Worm (Caenorhabditis elegans): ENCODE results near the gene hsd-3.
A peak's percentile ranks its signal among the peaks of the same experiment; 100 is the strongest.

DNA sequence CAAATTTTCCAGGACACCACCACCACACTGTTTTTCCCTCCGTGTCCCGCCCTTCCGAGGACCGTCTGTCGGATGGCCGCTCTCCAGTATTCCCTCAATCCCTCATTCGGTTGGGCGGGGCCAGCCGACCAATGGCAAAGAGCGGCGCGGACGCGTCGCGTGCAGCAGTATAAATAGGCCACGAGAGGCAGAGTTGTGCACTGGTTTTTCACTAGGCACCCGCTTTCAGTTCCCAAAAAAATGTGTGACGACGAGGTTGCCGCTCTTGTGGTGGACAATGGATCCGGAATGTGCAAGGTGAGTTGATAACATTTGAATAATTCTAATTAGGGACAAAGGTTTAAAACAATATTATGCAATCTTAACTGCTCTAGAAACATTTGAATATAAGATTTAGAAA, 48.7 kb upstream of the hsd-3 start, which contains the start of gene act-4:
- TF ChIP-seq pqm-1 (tag; optimal IDR thresholded peaks at IDR 0.05) (no peak), nhr-28 (tag; optimal IDR thresholded peaks at IDR 0.05) (no peak), ama-1 (optimal IDR thresholded peaks at IDR 0.05) (peak; percentile 89), mep-1 (tag; optimal IDR thresholded peaks at IDR 0.05) (peak; percentile 69), zip-4 (GFP tag; optimal IDR thresholded peaks at IDR 0.05) (peak; percentile 40), elt-2 (tag; optimal IDR thresholded peaks at IDR 0.05) (no peak), elt-3 (tag; optimal IDR thresholded peaks at IDR 0.05) (no peak), nhr-90 (tag; optimal IDR thresholded peaks at IDR 0.05; ENCODE audit: poor library complexity) (peak; percentile 52), nhr-237 (tag; optimal IDR thresholded peaks at IDR 0.05) (no peak), pax-3 (tag; optimal IDR thresholded peaks at IDR 0.05) (no peak), egl-27 (tag; optimal IDR thresholded peaks at IDR 0.05) (peak in 1 of 2 experiments; percentile 39)

Measured in whole organism, L1 larva.